Worm (Caenorhabditis elegans): Measurements from ENCODE around the gene nstp-8.

- TF ChIP-seq lin-13 (GFP tag; optimal IDR thresholded peaks at IDR 0.05) (no peak), skn-1 (tag; optimal IDR thresholded peaks at IDR 0.05) (no peak), sox-4 (tag; optimal IDR thresholded peaks at IDR 0.05) (no peak), nhr-12 (tag; optimal IDR thresholded peaks at IDR 0.05) (no peak), nhr-28 (tag; optimal IDR thresholded peaks at IDR 0.05) (no peak), alr-1 (tag; optimal IDR thresholded peaks at IDR 0.05; ENCODE audit: borderline replicate concordance) (no peak), lin-35 (GFP tag; optimal IDR thresholded peaks at IDR 0.05) (no peak), elt-2 (tag; optimal IDR thresholded peaks at IDR 0.05) (no peak)
Measured at ce11 chrV:2166679-2167078, 48.8 kb upstream of the nstp-8 start, which contains the start of gene srbc-19.

All from whole organism, L1 larva.